Fruit fly (Drosophila melanogaster): ENCODE data around the gene CG6495.

Gene CG6495

DNA sequence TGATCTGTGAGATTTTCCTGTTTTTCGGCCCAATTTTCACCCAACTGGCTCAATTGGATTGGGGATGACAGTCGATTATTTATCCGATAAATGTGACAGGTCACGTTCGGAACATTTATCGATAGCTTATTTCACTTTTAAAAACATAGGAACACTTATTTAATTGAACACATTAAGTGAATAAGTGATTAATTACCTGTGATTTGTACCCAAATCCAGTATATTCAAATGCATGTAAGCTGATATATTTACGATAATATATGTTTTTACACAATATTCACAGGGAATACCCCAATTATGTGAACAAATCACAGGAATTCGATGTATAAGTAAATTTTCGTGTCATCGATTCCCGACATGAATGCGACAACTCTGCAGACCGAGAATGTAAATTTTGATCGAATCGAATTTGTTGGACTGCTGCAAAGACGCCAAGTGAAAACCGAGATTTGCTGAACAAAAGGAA is 28.5 kb upstream of the CG6495 start, which contains the start of the genes EMC3 and Dpy-30L1 (continued):
- TF ChIP-seq CG2199 (GFP tag; IDR thresholded peaks at IDR 0.05): no peak
- TF ChIP-seq dati (GFP tag; IDR thresholded peaks at IDR 0.05): no peak
- TF ChIP-seq Awh (GFP tag; IDR thresholded peaks at IDR 0.05): no peak
- peak; percentile 15 for TF ChIP-seq CG12299 (tag; optimal IDR thresholded peaks at IDR 0.05)
- no peak for TF ChIP-seq CG11456 (GFP tag; IDR thresholded peaks at IDR 0.05)
- TF ChIP-seq maf-S (GFP tag; optimal IDR thresholded peaks at IDR 0.05): no peak
- TF ChIP-seq CG31441 (GFP tag; IDR thresholded peaks at IDR 0.05): no peak; the same call in none of the 2 replicates
- TF ChIP-seq CG11093 (GFP tag; IDR thresholded peaks at IDR 0.05): no peak
- TF ChIP-seq CG11723 (GFP tag; optimal IDR thresholded peaks at IDR 0.05): no peak
- no peak for TF ChIP-seq TFAM (GFP tag; optimal IDR thresholded peaks at IDR 0.05)
- TF ChIP-seq CG12071 (GFP tag; optimal IDR thresholded peaks at IDR 0.05): no peak
- TF ChIP-seq CG8765 (GFP tag; IDR thresholded peaks at IDR 0.05): no peak
- no peak for TF ChIP-seq twi (tag; optimal IDR thresholded peaks at IDR 0.05)
- TF ChIP-seq eyg (GFP tag; optimal IDR thresholded peaks at IDR 0.05): no peak
- peak; percentile 33 for TF ChIP-seq CG16863 (GFP tag; optimal IDR thresholded peaks at IDR 0.05)
- TF ChIP-seq Dip3 (GFP tag; optimal IDR thresholded peaks at IDR 0.05): peak; percentile 45
- peak; percentile 90 for TF ChIP-seq row (GFP tag; IDR thresholded peaks at IDR 0.05)
- no peak for TF ChIP-seq MTF-1 (GFP tag; optimal IDR thresholded peaks at IDR 0.05; ENCODE audit: borderline replicate concordance)
- TF ChIP-seq HLH4C (GFP tag; IDR thresholded peaks at IDR 0.05; ENCODE audit: partially characterized antibody): peak; percentile 86
- no peak for TF ChIP-seq luna (GFP tag; optimal IDR thresholded peaks at IDR 0.05)
- peak; percentile 15 for TF ChIP-seq HHEX (GFP tag; optimal IDR thresholded peaks at IDR 0.05)
- peak; percentile 11 for TF ChIP-seq Lhr (GFP tag; optimal IDR thresholded peaks at IDR 0.05)
- TF ChIP-seq CG13894 (tag; optimal IDR thresholded peaks at IDR 0.05): no peak
- TF ChIP-seq CG5953 (GFP tag; IDR thresholded peaks at IDR 0.05): no peak
- no peak for TF ChIP-seq Lpt (GFP tag; optimal IDR thresholded peaks at IDR 0.05)
- peak; percentile 23; the same call in 1 of the 3 replicates for TF ChIP-seq ase (GFP tag; IDR thresholded peaks at IDR 0.05)
- TF ChIP-seq E2f1 (GFP tag; IDR thresholded peaks at IDR 0.05): no peak
- peak; percentile 85 for TF ChIP-seq CG14710 (tag; optimal IDR thresholded peaks at IDR 0.05)

DNA sequence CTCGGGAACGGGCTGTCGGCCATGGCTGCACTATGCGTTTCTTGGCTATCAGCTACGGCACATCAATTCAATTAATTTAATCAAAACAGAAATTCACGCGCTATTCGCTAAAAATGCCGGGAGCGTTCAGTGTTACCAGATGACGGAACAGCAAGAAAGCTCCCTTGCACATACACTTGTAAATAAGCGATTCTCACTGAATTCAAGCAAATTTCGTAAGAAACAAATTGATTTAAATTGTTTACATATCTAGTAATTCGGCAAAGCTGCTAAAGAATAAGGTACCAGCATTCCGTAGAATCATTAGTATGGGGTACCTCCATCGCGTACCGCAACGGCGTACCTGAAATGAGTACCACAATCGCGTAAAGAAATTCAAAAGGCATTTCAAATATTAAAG is 25.0 kb upstream of the CG6495 start, which contains the start of gene Nup107:
Nup107 (minus strand) TSS at position 149 of the 400 bp plus-strand sequence.
- TF ChIP-seq knrl (GFP tag; IDR thresholded peaks at IDR 0.05; ENCODE audit: partially characterized antibody): no peak; the same call in 2 of the 3 replicates
- TF ChIP-seq CG1233 (GFP tag; optimal IDR thresholded peaks at IDR 0.05): no peak
- TF ChIP-seq CG7987 (GFP tag; optimal IDR thresholded peaks at IDR 0.05): no peak
- TF ChIP-seq CG6175 (GFP tag; IDR thresholded peaks at IDR 0.05): no peak
- TF ChIP-seq HLHmδ (GFP tag; optimal IDR thresholded peaks at IDR 0.05): no peak
- TF ChIP-seq ro (GFP tag; IDR thresholded peaks at IDR 0.05): no peak
- TF ChIP-seq pros (GFP tag; optimal IDR thresholded peaks at IDR 0.05): no peak
- TF ChIP-seq CG31388 (GFP tag; optimal IDR thresholded peaks at IDR 0.05): no peak
- peak; percentile 34; the same call in 1 of the 2 replicates for TF ChIP-seq Rfx (GFP tag; IDR thresholded peaks at IDR 0.05)
- TF ChIP-seq trem (tag; optimal IDR thresholded peaks at IDR 0.05): peak; percentile 36
- no peak for TF ChIP-seq slou (GFP tag; optimal IDR thresholded peaks at IDR 0.05)
- peak; percentile 35 for TF ChIP-seq CG30403 (GFP tag; optimal IDR thresholded peaks at IDR 0.05)
- TF ChIP-seq Sin3A (optimal IDR thresholded peaks at IDR 0.05): peak; percentile 62
- no peak for TF ChIP-seq CG2129 (GFP tag; IDR thresholded peaks at IDR 0.05; ENCODE audit: partially characterized antibody)
- TF ChIP-seq CG11093 (GFP tag; IDR thresholded peaks at IDR 0.05): no peak
- TF ChIP-seq CG33213 (GFP tag; optimal IDR thresholded peaks at IDR 0.05): no peak
- TF ChIP-seq Ets65A (GFP tag): peak; percentile 92
- TF ChIP-seq jumu (GFP tag; optimal IDR thresholded peaks at IDR 0.05): no peak
- TF ChIP-seq CG9609 (GFP tag; optimal IDR thresholded peaks at IDR 0.05): peak; percentile 4
- no peak for TF ChIP-seq fd64A (GFP tag; optimal IDR thresholded peaks at IDR 0.05)
- 0 out of 2 replicates have a peak, but pooled peaks have one; percentile 34 for TF ChIP-seq unc-4 (GFP tag; IDR thresholded peaks at IDR 0.05; ENCODE audit: partially characterized antibody)
- TF ChIP-seq Hsf (GFP tag; optimal IDR thresholded peaks at IDR 0.05): peak; percentile 18
- TF ChIP-seq CG2889 (GFP tag; IDR thresholded peaks at IDR 0.05): no peak
- no peak for TF ChIP-seq lab (GFP tag; optimal IDR thresholded peaks at IDR 0.05)
- no peak for TF ChIP-seq Dip3 (GFP tag; optimal IDR thresholded peaks at IDR 0.05)
- TF ChIP-seq CG32772 (GFP tag; IDR thresholded peaks at IDR 0.05): no peak
- no peak for TF ChIP-seq CG4730 (GFP tag; IDR thresholded peaks at IDR 0.05)
